Fruit fly (Drosophila melanogaster): ENCODE measurements around the gene CG11458.

DNA sequence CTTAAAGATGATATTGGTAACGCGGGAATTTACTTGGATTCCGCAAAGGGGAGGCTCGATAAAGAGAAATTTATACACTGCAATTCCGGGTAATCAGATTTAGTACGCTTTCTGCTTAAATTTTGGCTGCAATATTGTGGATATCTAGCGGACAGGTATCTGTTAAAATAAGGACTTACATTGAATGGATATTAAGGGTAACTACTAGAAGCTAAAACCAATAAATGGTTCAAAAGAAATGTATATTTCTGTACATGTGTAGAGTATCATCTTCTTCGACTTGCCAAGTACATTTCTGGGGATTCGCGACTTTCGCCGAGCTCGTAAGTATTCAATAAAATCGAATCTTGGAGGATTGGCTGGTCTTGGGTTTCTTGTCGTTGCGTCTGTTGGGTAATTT, 23.8 kb downstream of the CG11458 start:
- TF ChIP-seq cnc (optimal IDR thresholded peaks at IDR 0.05) (no peak), toe (GFP tag; optimal IDR thresholded peaks at IDR 0.05) (no peak), Mnt (GFP tag; optimal IDR thresholded peaks at IDR 0.05) (no peak), bab1 (GFP tag; optimal IDR thresholded peaks at IDR 0.05) (no peak), CG12768 (GFP tag; optimal IDR thresholded peaks at IDR 0.05) (no peak)
